Fruit fly (Drosophila melanogaster) whole organism, prepupa: Measurements from ENCODE around the gene CG11134.

Experiments
- Blimp-1 ChIP-seq: fragments of 200-800 bp; sonication (Bioruptor generic); optimal IDR thresholded peaks from 3 replicates; lab custom pipeline; 2017; ENCODE audit warnings: missing biosample characterization, missing genetic modification characterization, mild to moderate bottlenecking, moderate library complexity, missing genetic modification reagents
- CG10631 ChIP-seq: fragments of 200-800 bp; sonication (Bioruptor generic); optimal IDR thresholded peaks from 2 replicates; lab custom pipeline; 2016; ENCODE audit warnings: missing biosample characterization, missing genetic modification characterization
- CG10669 ChIP-seq: fragments of 200-800 bp; sonication (Bioruptor generic); optimal IDR thresholded peaks from 3 replicates; lab custom pipeline; 2018; ENCODE audit warnings: missing biosample characterization, mild to moderate bottlenecking, missing genetic modification characterization, moderate library complexity
- CG11294 ChIP-seq: fragments of 200-800 bp; sonication (Bioruptor generic); IDR thresholded peaks from 2 replicates; pipeline ENCODE4 v1.3.6; 2022; ENCODE audit warnings: missing biosample characterization, missing genetic modification characterization
- CG11762 ChIP-seq: fragments of 200-800 bp; sonication (Bioruptor generic); optimal IDR thresholded peaks from 3 replicates; lab custom pipeline; 2016; ENCODE audit warnings: missing biosample characterization, missing genetic modification characterization; ENCODE audit not compliant: insufficient read depth
- CG11902 ChIP-seq: fragments of 200-800 bp; sonication (Bioruptor generic); optimal IDR thresholded peaks from 3 replicates; lab custom pipeline; 2016; ENCODE audit warnings: missing biosample characterization, missing genetic modification characterization
- CG15336 ChIP-seq: fragments of 200-800 bp; sonication (Bioruptor generic); IDR thresholded peaks from 2 replicates; pipeline ENCODE4 v1.3.6; 2022; ENCODE audit warnings: missing biosample characterization, missing genetic modification characterization
- CG1621 ChIP-seq: fragments of 200-800 bp; sonication (Bioruptor generic); optimal IDR thresholded peaks from 3 replicates; lab custom pipeline; 2018; ENCODE audit warnings: missing biosample characterization, mild to moderate bottlenecking, missing genetic modification characterization
- CG3032 ChIP-seq: fragments of 200-800 bp; optimal IDR thresholded peaks from 2 replicates; lab custom pipeline; 2019; ENCODE audit warnings: missing biosample characterization, mild to moderate bottlenecking, missing genetic modification characterization, moderate library complexity
- CG31627 ChIP-seq: fragments of 200-800 bp; sonication (Bioruptor generic); optimal IDR thresholded peaks from 3 replicates; lab custom pipeline; 2016; ENCODE audit warnings: missing biosample characterization, missing genetic modification characterization
- CG32006 ChIP-seq: fragments of 200-800 bp; sonication (Bioruptor generic); optimal IDR thresholded peaks from 3 replicates; lab custom pipeline; 2017; ENCODE audit warnings: missing biosample characterization, mild to moderate bottlenecking, missing genetic modification characterization
- CG34406 ChIP-seq: fragments of 200-800 bp; sonication (Bioruptor generic); optimal IDR thresholded peaks from 3 replicates; lab custom pipeline; 2016; ENCODE audit warnings: missing biosample characterization, missing genetic modification characterization
- CG3919 ChIP-seq: fragments of 200-800 bp; sonication (Bioruptor generic); optimal IDR thresholded peaks from 3 replicates; lab custom pipeline; 2016; ENCODE audit warnings: missing biosample characterization, missing genetic modification characterization
- CG6163 ChIP-seq: fragments of 200-800 bp; sonication (Bioruptor generic); IDR thresholded peaks from 3 replicates; pipeline ENCODE4 v1.3.6; 2022; ENCODE audit warnings: missing biosample characterization, missing genetic modification characterization
- CG6808 ChIP-seq: fragments of 200-800 bp; sonication (Bioruptor generic); optimal IDR thresholded peaks from 3 replicates; lab custom pipeline; 2017; ENCODE audit warnings: missing biosample characterization, missing genetic modification characterization, mild to moderate bottlenecking, moderate library complexity, missing genetic modification reagents
- CG7368 ChIP-seq: fragments of 200-800 bp; sonication (Bioruptor generic); optimal IDR thresholded peaks from 3 replicates; lab custom pipeline; 2016; ENCODE audit warnings: missing biosample characterization, missing genetic modification characterization
- CG8119 ChIP-seq: fragments of 200-800 bp; sonication (Bioruptor generic); IDR thresholded peaks from 3 replicates; pipeline ENCODE4 v1.3.6; 2022; ENCODE audit warnings: missing biosample characterization, missing genetic modification characterization
- CG8319 ChIP-seq: fragments of 200-800 bp; sonication (Bioruptor generic); optimal IDR thresholded peaks from 3 replicates; lab custom pipeline; 2016; ENCODE audit warnings: missing biosample characterization, missing genetic modification characterization
- CG8632 ChIP-seq: fragments of 200-800 bp; sonication (Bioruptor generic); optimal IDR thresholded peaks from 3 replicates; lab custom pipeline; 2016; ENCODE audit warnings: missing biosample characterization, missing genetic modification characterization
- Eip75B ChIP-seq: fragments of 200-800 bp; sonication (Bioruptor generic); optimal IDR thresholded peaks from 3 replicates; lab custom pipeline; 2016; ENCODE audit warnings: missing biosample characterization, missing genetic modification characterization
- Eip78C ChIP-seq: fragments of 200-800 bp; sonication (Bioruptor generic); peaks from one replicate; lab custom pipeline; 2016; ENCODE audit warnings: missing biosample characterization, missing genetic modification characterization
- Eip93F ChIP-seq: fragments of 200-800 bp; sonication (Bioruptor generic); optimal IDR thresholded peaks from 2 replicates; lab custom pipeline; 2016; ENCODE audit warnings: missing biosample characterization, mild to moderate bottlenecking, missing genetic modification characterization
- Ets21C ChIP-seq: fragments of 200-800 bp; sonication (Bioruptor generic); optimal IDR thresholded peaks from 3 replicates; lab custom pipeline; 2016; ENCODE audit warnings: missing biosample characterization, missing genetic modification characterization
- Ets96B ChIP-seq: fragments of 200-800 bp; optimal IDR thresholded peaks from 2 replicates; lab custom pipeline; 2019; ENCODE audit warnings: missing biosample characterization, mild to moderate bottlenecking, missing genetic modification characterization, moderate library complexity
- Hr38 ChIP-seq: sonication (Bioruptor generic); optimal IDR thresholded peaks from 2 replicates; lab custom pipeline; 2016; ENCODE audit warnings: missing biosample characterization, missing genetic modification characterization
- Hr39 ChIP-seq: fragments of 200-800 bp; sonication (Bioruptor generic); optimal IDR thresholded peaks from 2 replicates; lab custom pipeline; 2016; ENCODE audit warnings: missing biosample characterization, missing genetic modification characterization
- Hr4 ChIP-seq: fragments of 200-800 bp; sonication (Bioruptor generic); optimal IDR thresholded peaks from 3 replicates; lab custom pipeline; 2016; ENCODE audit warnings: missing biosample characterization, missing genetic modification characterization
- Met ChIP-seq: fragments of 200-800 bp; sonication (Bioruptor generic); optimal IDR thresholded peaks from 3 replicates; lab custom pipeline; 2016; ENCODE audit warnings: missing biosample characterization, missing genetic modification characterization
- OdsH ChIP-seq: fragments of 200-800 bp; sonication (Bioruptor generic); optimal IDR thresholded peaks from 3 replicates; lab custom pipeline; 2016; ENCODE audit warnings: missing biosample characterization, missing genetic modification characterization
- Sox14 ChIP-seq: fragments of 200-800 bp; sonication (Bioruptor generic); optimal IDR thresholded peaks from 3 replicates; lab custom pipeline; 2016; ENCODE audit warnings: missing biosample characterization, missing genetic modification characterization
- acj6 ChIP-seq: fragments of 200-800 bp; sonication (Bioruptor generic); optimal IDR thresholded peaks from 3 replicates; lab custom pipeline; 2016; ENCODE audit warnings: missing biosample characterization, missing genetic modification characterization
- cyc ChIP-seq: fragments of 200-800 bp; sonication (Bioruptor generic); optimal IDR thresholded peaks from 3 replicates; lab custom pipeline; 2016; ENCODE audit warnings: missing biosample characterization, missing genetic modification characterization
- dac ChIP-seq: fragments of 200-800 bp; sonication (Bioruptor generic); optimal IDR thresholded peaks from 2 replicates; lab custom pipeline; 2017; ENCODE audit warnings: missing biosample characterization, mild to moderate bottlenecking, missing genetic modification characterization
- dsx ChIP-seq: fragments of 200-800 bp; optimal IDR thresholded peaks from 3 replicates; lab custom pipeline; 2019; ENCODE audit warnings: missing biosample characterization, mild to moderate bottlenecking, missing genetic modification characterization, moderate library complexity; ENCODE audit not compliant: poor library complexity, severe bottlenecking
- eg ChIP-seq: fragments of 200-800 bp; sonication (Bioruptor generic); IDR thresholded peaks from 3 replicates; pipeline ENCODE4 v1.3.6; 2022; ENCODE audit warnings: missing biosample characterization, missing genetic modification characterization
- esn ChIP-seq: fragments of 200-800 bp; sonication (Bioruptor generic); optimal IDR thresholded peaks from 2 replicates; lab custom pipeline; 2016; ENCODE audit warnings: missing biosample characterization, mild to moderate bottlenecking, missing genetic modification characterization, moderate library complexity
- fd85E ChIP-seq: fragments of 200-800 bp; sonication (Bioruptor generic); optimal IDR thresholded peaks from 3 replicates; lab custom pipeline; 2016; ENCODE audit warnings: missing biosample characterization, missing genetic modification characterization
- fkh ChIP-seq: fragments of 200-800 bp; sonication (Bioruptor generic); optimal IDR thresholded peaks from 3 replicates; lab custom pipeline; 2017; ENCODE audit warnings: missing biosample characterization, mild to moderate bottlenecking, missing genetic modification characterization, moderate library complexity
- pdm3 ChIP-seq: fragments of 200-800 bp; sonication (Bioruptor generic); optimal IDR thresholded peaks from 3 replicates; lab custom pipeline; 2016; ENCODE audit warnings: missing biosample characterization, missing genetic modification characterization
- salr ChIP-seq, 2 experiments: fragments of 200-800 bp; sonication (Bioruptor generic); optimal IDR thresholded peaks; 3 replicates each; lab custom pipeline; 2016 to 2018; ENCODE audit warnings: missing biosample characterization in 2 of 2, missing genetic modification characterization in 2 of 2, mild to moderate bottlenecking in 1 of 2
- ss ChIP-seq, 2 experiments: fragments of 200-800 bp; sonication (Bioruptor generic); optimal IDR thresholded peaks; 2 replicates in 1 of 2; 3 replicates in 1 of 2; lab custom pipeline; 2017 to 2018; ENCODE audit warnings: mild to moderate bottlenecking in 2 of 2, missing biosample characterization in 2 of 2, missing genetic modification characterization in 2 of 2, moderate library complexity in 1 of 2
- svp ChIP-seq: fragments of 200-800 bp; sonication (Bioruptor generic); peaks from one replicate; lab custom pipeline; 2016; ENCODE audit warnings: missing biosample characterization, missing genetic modification characterization
- topi ChIP-seq: fragments of 200-800 bp; sonication (Bioruptor generic); optimal IDR thresholded peaks from 3 replicates; lab custom pipeline; 2016; ENCODE audit warnings: missing biosample characterization, missing genetic modification characterization
- vri ChIP-seq: fragments of 200-800 bp; sonication (Bioruptor generic); optimal IDR thresholded peaks from 3 replicates; lab custom pipeline; 2016; ENCODE audit warnings: missing biosample characterization, mild to moderate bottlenecking, missing genetic modification characterization

Gene CG11134

dm6 chrX:13747635-13748467 is 10.1 kb downstream of the CG11134 start (continued):
- no peak for TF ChIP-seq CG10669 (GFP tag; lab: Kevin White, UChicago)
- TF ChIP-seq esn (GFP tag; lab: Kevin White, UChicago) = peak; percentile 5
- TF ChIP-seq CG31627 (GFP tag; lab: Kevin White, UChicago) = peak; percentile 2
- no peak for TF ChIP-seq Eip75B (GFP tag; lab: Kevin White, UChicago)
- no peak for TF ChIP-seq Blimp-1 (GFP tag; lab: Kevin White, UChicago)
- TF ChIP-seq CG3032 (tag; lab: Kevin White, UChicago) = peak; percentile 56
- peak; percentile 77 for TF ChIP-seq eg (GFP tag; lab: Robert Waterston, UW)
- peak; percentile 11 for TF ChIP-seq Sox14 (GFP tag; lab: Kevin White, UChicago)
- peak; percentile 9 for TF ChIP-seq vri (GFP tag; lab: Kevin White, UChicago)
- no peak for TF ChIP-seq CG1621
- peak; percentile 46 for TF ChIP-seq Ets96B (tag; lab: Kevin White, UChicago)
- TF ChIP-seq topi (GFP tag; lab: Kevin White, UChicago) = no peak
- peak; percentile 63 for TF ChIP-seq dsx (GFP tag; lab: Kevin White, UChicago)
- no peak for TF ChIP-seq Ets21C (GFP tag; lab: Kevin White, UChicago)
- peak; percentile 50 for TF ChIP-seq pdm3 (GFP tag; lab: Kevin White, UChicago)
- TF ChIP-seq Hr38 = no peak
- TF ChIP-seq CG11902 (GFP tag; lab: Kevin White, UChicago) = no peak
- no peak for TF ChIP-seq Eip93F (GFP tag; lab: Kevin White, UChicago)
- peak; percentile 18 for TF ChIP-seq CG8319
- no peak for TF ChIP-seq cyc (GFP tag; lab: Kevin White, UChicago)
- peak; percentile 55 for TF ChIP-seq dac (GFP tag; lab: Kevin White, UChicago)
- no peak for TF ChIP-seq CG3919 (GFP tag; lab: Kevin White, UChicago)
- TF ChIP-seq OdsH (GFP tag; lab: Kevin White, UChicago) = peak; percentile 46
- TF ChIP-seq CG10631 = peak; percentile 16
- peak in 1 of 2 experiments; percentile 66 for TF ChIP-seq salr (GFP tag; optimal IDR thresholded peaks at IDR 0.05; lab: Kevin White, UChicago)
- TF ChIP-seq acj6 (GFP tag; lab: Kevin White, UChicago) = peak; percentile 39
- no peak for TF ChIP-seq CG8632 (GFP tag; lab: Kevin White, UChicago)
- peak; percentile 77 for TF ChIP-seq CG15336 (GFP tag; lab: Robert Waterston, UW)
- TF ChIP-seq CG8119 (GFP tag; lab: Robert Waterston, UW) = peak; percentile 74; the same call in 2 of the 3 replicates

- TF ChIP-seq fd85E (GFP tag; lab: Kevin White, UChicago) = no peak
- TF ChIP-seq acj6 (GFP tag; lab: Kevin White, UChicago) = peak; percentile 35
- TF ChIP-seq Hr38 = no peak
- no peak for TF ChIP-seq Eip93F (GFP tag; lab: Kevin White, UChicago)
- no peak for TF ChIP-seq pdm3 (GFP tag; lab: Kevin White, UChicago)
- TF ChIP-seq salr (GFP tag; optimal IDR thresholded peaks at IDR 0.05; lab: Kevin White, UChicago) = no peak
- peak; percentile 25 for TF ChIP-seq CG34406 (GFP tag; lab: Kevin White, UChicago)
- TF ChIP-seq CG6163 (GFP tag; lab: Robert Waterston, UW) = peak; percentile 53; the same call in 1 of the 3 replicates
- TF ChIP-seq Met (GFP tag; lab: Kevin White, UChicago) = peak; percentile 36
- TF ChIP-seq ss (GFP tag; optimal IDR thresholded peaks at IDR 0.05; lab: Kevin White, UChicago) = peak; percentile 34 to 46
- peak; percentile 24 for TF ChIP-seq topi (GFP tag; lab: Kevin White, UChicago)
- no peak for TF ChIP-seq CG1621
- peak; percentile 52 for TF ChIP-seq fkh (GFP tag; lab: Kevin White, UChicago)
- no peak for TF ChIP-seq CG11762 (GFP tag; lab: Kevin White, UChicago)
- TF ChIP-seq CG6808 (GFP tag; lab: Kevin White, UChicago) = peak; percentile 55
- no peak for TF ChIP-seq dac (GFP tag; lab: Kevin White, UChicago)
- TF ChIP-seq CG10631 = peak; percentile 0
- TF ChIP-seq Eip78C = peak; percentile 85
- TF ChIP-seq CG15336 (GFP tag; lab: Robert Waterston, UW) = peak; percentile 81
- TF ChIP-seq Eip75B (GFP tag; lab: Kevin White, UChicago) = peak; percentile 15
- peak; percentile 71 for TF ChIP-seq svp (GFP tag; lab: Kevin White, UChicago)
- peak; percentile 46 for TF ChIP-seq OdsH (GFP tag; lab: Kevin White, UChicago)
- peak; percentile 44 for TF ChIP-seq Hr4 (GFP tag; lab: Kevin White, UChicago)
- no peak for TF ChIP-seq Hr39 (GFP tag; lab: Kevin White, UChicago)
- peak; percentile 67 for TF ChIP-seq eg (GFP tag; lab: Robert Waterston, UW)
- TF ChIP-seq CG32006 (GFP tag; lab: Kevin White, UChicago) = peak; percentile 54
- TF ChIP-seq CG11294 = peak; percentile 59
- TF ChIP-seq CG7368 (GFP tag; lab: Kevin White, UChicago) = peak; percentile 5
These were observed 11.4 kb downstream of the CG11134 start for dm6 chrX:13748906-13749872.
